Worm (Caenorhabditis elegans): ENCODE data around the gene C05D11.8.

C05D11.8 gene

DNA sequence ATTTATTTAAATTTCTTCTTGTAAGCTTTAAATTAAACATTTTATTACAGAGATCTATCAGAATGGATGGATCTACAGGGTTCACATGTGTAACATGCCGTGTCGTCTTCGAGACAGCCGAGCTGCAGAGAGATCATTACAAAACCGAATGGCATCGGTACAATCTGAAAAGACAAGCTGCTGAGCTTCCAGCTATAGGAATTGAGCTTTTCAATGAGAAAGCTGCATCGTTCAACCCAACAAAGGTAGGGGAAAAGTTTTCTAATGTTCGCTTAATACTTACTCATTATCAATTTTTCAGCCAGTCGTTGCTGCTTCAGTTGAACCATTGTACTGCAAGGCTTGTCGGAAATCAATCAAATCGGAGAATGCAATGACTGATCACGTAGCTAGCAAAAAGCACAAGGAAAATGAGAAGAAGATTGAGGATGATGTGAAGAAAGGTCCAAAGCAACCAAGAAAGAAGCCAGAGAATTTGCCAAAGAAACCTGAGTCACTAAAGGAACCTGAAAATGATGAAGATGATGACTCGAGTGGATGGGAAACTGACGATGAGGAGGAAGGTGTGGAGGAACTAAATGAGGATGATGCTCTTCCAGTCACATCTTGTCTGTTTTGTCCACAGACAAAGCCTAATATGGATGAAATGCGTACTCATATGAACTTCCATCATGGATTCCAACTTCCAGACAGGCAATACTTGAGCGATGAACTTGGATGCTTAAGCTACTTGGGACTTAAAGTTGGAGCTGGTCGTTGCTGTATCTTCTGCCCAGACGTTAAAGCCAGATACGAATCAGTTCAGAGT is 45.3 kb downstream of the C05D11.8 start, which contains the start of gene znf-622:
znf-622 (plus strand) TSS at position 51 of the 808 bp plus-strand sequence.
- no peak for TF ChIP-seq nhr-90 (tag; optimal IDR thresholded peaks at IDR 0.05)
- TF ChIP-seq Y79H2A.3 (GFP tag; conservative IDR thresholded peaks at IDR 0.05), result no peak
- no peak for TF ChIP-seq somi-1 (GFP tag; optimal IDR thresholded peaks at IDR 0.05)
- no peak for TF ChIP-seq tlf-1 (GFP tag; optimal IDR thresholded peaks at IDR 0.05)
- TF ChIP-seq lin-35 (GFP tag; optimal IDR thresholded peaks at IDR 0.05), result no peak
- no peak for TF ChIP-seq Y56A3A.18 (GFP tag; IDR thresholded peaks at IDR 0.05)
- TF ChIP-seq madf-6 (GFP tag; IDR thresholded peaks at IDR 0.05), result no peak; the same call in 1 of the 2 replicates
- no peak for TF ChIP-seq hlh-12 (tag; optimal IDR thresholded peaks at IDR 0.05)
- no peak for TF ChIP-seq bed-1 (GFP tag; IDR thresholded peaks at IDR 0.05)
- no peak for TF ChIP-seq unc-62 (GFP tag; optimal IDR thresholded peaks at IDR 0.05)
- no peak for TF ChIP-seq attf-6 (GFP tag; IDR thresholded peaks at IDR 0.05)
- no peak for TF ChIP-seq ztf-3 (GFP tag; optimal IDR thresholded peaks at IDR 0.05)
- TF ChIP-seq mcd-1 (GFP tag; IDR thresholded peaks at IDR 0.05), result no peak
- TF ChIP-seq attf-3 (GFP tag; conservative IDR thresholded peaks at IDR 0.05), result no peak
- no peak for TF ChIP-seq ztf-18 (tag; optimal IDR thresholded peaks at IDR 0.05)
- TF ChIP-seq Y53F4B.3 (GFP tag; IDR thresholded peaks at IDR 0.05), result no peak
- TF ChIP-seq cebp-2 (GFP tag; IDR thresholded peaks at IDR 0.05), result no peak
- TF ChIP-seq ceh-58 (GFP tag; IDR thresholded peaks at IDR 0.05), result no peak
- TF ChIP-seq repo-1 (tag; optimal IDR thresholded peaks at IDR 0.05), result no peak

DNA sequence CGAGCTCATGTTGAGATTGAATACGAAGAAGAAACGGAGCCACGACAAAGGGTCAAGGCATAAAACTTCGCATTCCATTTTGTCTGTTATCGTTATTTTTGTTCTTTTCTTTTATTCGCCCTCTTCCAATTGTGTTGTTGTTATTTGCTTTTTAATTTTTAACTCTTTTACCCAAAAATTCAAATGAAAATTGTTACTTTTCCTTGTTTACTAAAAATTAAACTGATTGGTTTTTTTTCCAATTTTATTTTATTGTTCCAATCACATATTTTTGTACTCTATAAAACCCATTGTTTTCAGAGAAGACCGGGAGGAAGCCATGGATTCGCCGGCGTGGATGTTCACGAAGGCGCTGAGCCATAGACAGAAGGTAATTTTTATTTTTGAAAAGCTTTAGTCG is 46.6 kb downstream of the C05D11.8 start, which contains the start of gene C16A3.5:
C16A3.5 (plus strand) TSS at position 301 of the 400 bp plus-strand sequence.
- TF ChIP-seq egl-18 (GFP tag; IDR thresholded peaks at IDR 0.05) (no peak), mcd-1 (GFP tag; IDR thresholded peaks at IDR 0.05) (0 out of 2 replicates have a peak, but pooled peaks have one; percentile 11)

DNA sequence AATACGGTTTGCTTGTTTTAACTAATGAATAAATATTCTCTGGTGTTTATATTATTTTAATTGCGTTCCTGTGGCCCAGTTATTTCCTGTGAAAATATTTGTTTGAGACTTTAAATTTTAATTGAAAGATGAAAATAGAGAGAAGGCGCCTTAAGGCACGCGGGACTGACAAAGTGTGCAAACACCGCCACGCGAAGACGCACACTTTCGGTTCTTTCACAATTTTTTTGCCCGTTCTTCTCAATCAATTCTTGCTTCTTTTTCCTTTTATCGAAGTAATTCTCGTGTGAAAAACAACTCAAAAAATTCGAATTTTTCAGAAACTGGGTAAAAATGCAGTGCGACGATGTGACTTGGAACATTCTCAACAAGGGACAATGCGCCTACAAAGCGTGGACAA is 48.0 kb downstream of the C05D11.8 start, which contains the start of gene C16A3.6:
C16A3.6 (plus strand) TSS at position 84 of the 400 bp plus-strand sequence.
- no peak for TF ChIP-seq T07F8.4 (tag; optimal IDR thresholded peaks at IDR 0.05)
- TF ChIP-seq athp-1 (tag; optimal IDR thresholded peaks at IDR 0.05), result no peak
- peak; percentile 25 for TF ChIP-seq lsl-1 (GFP tag; optimal IDR thresholded peaks at IDR 0.05)
- no peak for TF ChIP-seq B0035.1 (tag; optimal IDR thresholded peaks at IDR 0.05)
- no peak for TF ChIP-seq nfyb-1 (GFP tag; IDR thresholded peaks at IDR 0.05)
- TF ChIP-seq D2030.7 (GFP tag; IDR thresholded peaks at IDR 0.05), result 0 out of 2 replicates have a peak, but pooled peaks have one; percentile 19
- no peak for TF ChIP-seq nhr-120 (GFP tag; IDR thresholded peaks at IDR 0.05)
- no peak for TF ChIP-seq sdz-38 (tag; optimal IDR thresholded peaks at IDR 0.05)
- TF ChIP-seq attf-3 (GFP tag; conservative IDR thresholded peaks at IDR 0.05), result no peak
- no peak for TF ChIP-seq ccch-3 (GFP tag; optimal IDR thresholded peaks at IDR 0.05)
- TF ChIP-seq Y79H2A.3 (GFP tag; conservative IDR thresholded peaks at IDR 0.05), result no peak
- TF ChIP-seq attf-5 (GFP tag; optimal IDR thresholded peaks at IDR 0.05), result no peak
- TF ChIP-seq somi-1 (GFP tag; optimal IDR thresholded peaks at IDR 0.05), result no peak
- TF ChIP-seq mel-28 (tag; optimal IDR thresholded peaks at IDR 0.05; ENCODE audit: borderline replicate concordance), result no peak
- TF ChIP-seq bed-1 (GFP tag; IDR thresholded peaks at IDR 0.05), result no peak
- peak; percentile 13 for TF ChIP-seq snpc-1.3 (tag; optimal IDR thresholded peaks at IDR 0.05; ENCODE audit: insufficient read depth)
- no peak for TF ChIP-seq zim-3 (tag; optimal IDR thresholded peaks at IDR 0.05)
- no peak for TF ChIP-seq mes-4 (tag; optimal IDR thresholded peaks at IDR 0.05)
- TF ChIP-seq zfh-2 (GFP tag; conservative IDR thresholded peaks at IDR 0.05), result no peak
- no peak for TF ChIP-seq attf-6 (GFP tag; IDR thresholded peaks at IDR 0.05)
- no peak for TF ChIP-seq let-526 (GFP tag; IDR thresholded peaks at IDR 0.05)
- no peak for TF ChIP-seq madf-3 (GFP tag; IDR thresholded peaks at IDR 0.05)
- TF ChIP-seq ama-1 (optimal IDR thresholded peaks at IDR 0.05), result no peak
- TF ChIP-seq ama-1 (GFP tag; optimal IDR thresholded peaks at IDR 0.05), result no peak
- TF ChIP-seq cebp-1 (GFP tag; IDR thresholded peaks at IDR 0.05), result no peak
- TF ChIP-seq cebp-1 (tag; optimal IDR thresholded peaks at IDR 0.05), result peak; percentile 72
- no peak for TF ChIP-seq lsy-27 (tag; optimal IDR thresholded peaks at IDR 0.05; ENCODE audit: borderline replicate concordance, insufficient read depth)
- peak; percentile 39 for TF ChIP-seq efl-1 (GFP tag; optimal IDR thresholded peaks at IDR 0.05)
- 0 out of 2 replicates have a peak, but pooled peaks have one; percentile 19 for TF ChIP-seq Y95B8A.8 (GFP tag; IDR thresholded peaks at IDR 0.05)
- no peak for TF ChIP-seq F52B5.7 (tag; optimal IDR thresholded peaks at IDR 0.05)
